Worm (Caenorhabditis elegans): ENCODE measurements around the gene sir-2.2.

DNA sequence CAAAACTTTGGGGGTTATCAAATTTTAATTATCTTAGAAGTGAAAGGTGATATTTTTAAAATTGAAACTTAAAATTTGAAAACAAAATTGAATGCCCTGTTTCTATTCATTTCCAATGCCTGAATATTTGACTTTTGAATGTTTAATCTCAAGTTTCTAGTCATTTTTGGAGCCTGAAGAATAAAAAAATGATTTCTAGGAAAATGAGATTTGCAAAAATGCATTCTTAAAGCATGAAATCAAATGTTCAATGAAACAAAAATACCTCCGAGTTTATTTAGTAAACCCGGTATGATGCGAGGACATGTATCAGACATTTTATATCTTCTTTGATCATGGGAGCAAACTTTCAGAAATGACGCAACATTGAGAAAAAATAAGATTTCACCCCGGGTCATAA is 51.2 kb downstream of the sir-2.2 start:
- no peak for TF ChIP-seq skn-1 (tag; optimal IDR thresholded peaks at IDR 0.05)
- TF ChIP-seq mdl-1 (tag; optimal IDR thresholded peaks at IDR 0.05): no peak
- no peak for TF ChIP-seq aly-2 (tag; optimal IDR thresholded peaks at IDR 0.05)
- no peak for TF ChIP-seq lin-15B (tag; optimal IDR thresholded peaks at IDR 0.05)
- no peak for TF ChIP-seq ceh-9 (tag; optimal IDR thresholded peaks at IDR 0.05)
- no peak for TF ChIP-seq ztf-4 (tag; optimal IDR thresholded peaks at IDR 0.05)
- no peak for TF ChIP-seq unc-62 (GFP tag; optimal IDR thresholded peaks at IDR 0.05)
- no peak for TF ChIP-seq ama-1 (optimal IDR thresholded peaks at IDR 0.05)
- no peak for TF ChIP-seq sea-2 (GFP tag; optimal IDR thresholded peaks at IDR 0.05)
- TF ChIP-seq nfya-1 (tag; optimal IDR thresholded peaks at IDR 0.05; ENCODE audit: insufficient read depth): no peak
- no peak for TF ChIP-seq fos-1 (tag; optimal IDR thresholded peaks at IDR 0.05)
- TF ChIP-seq pqm-1 (tag; optimal IDR thresholded peaks at IDR 0.05): no peak
- TF ChIP-seq unc-39 (tag; optimal IDR thresholded peaks at IDR 0.05): no peak
- no peak for TF ChIP-seq fkh-10 (GFP tag; optimal IDR thresholded peaks at IDR 0.05)
